Comparison of ENCODE assay signal across 8 worm cellular contexts in the genomic region with DNA sequence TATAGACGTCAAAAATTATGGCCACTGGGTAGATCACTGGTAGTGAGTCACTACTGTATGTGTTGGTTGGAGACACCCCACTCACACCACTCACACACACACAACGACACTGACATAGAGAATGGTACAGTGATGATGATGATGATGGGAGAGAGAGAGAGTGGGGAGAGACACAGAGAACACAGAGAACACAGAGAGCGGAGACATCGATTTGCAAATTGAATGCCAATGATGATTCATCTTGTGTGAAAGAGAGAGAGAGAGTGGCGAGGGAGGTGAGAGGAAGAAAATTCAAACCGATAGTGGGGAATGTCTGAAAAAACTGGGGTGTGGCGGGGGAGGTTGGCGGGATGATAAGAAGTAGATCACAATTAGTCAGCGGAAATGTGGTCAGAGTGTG.
TF ChIP-seq lines count a peak whose summit lies in the region.

No protein-coding gene starts in this region.

TF ChIP-seq in whole organism, L1 larva, 84 proteins besides CTCF, POLR2A, EP300 and RAD21 (continues in another document):
- TF ChIP-seq swsn-7 (tag; optimal IDR thresholded peaks at IDR 0.05; lab: Kevin White, UChicago) (peak; percentile 41), fos-1 (tag; optimal IDR thresholded peaks at IDR 0.05; lab: Kevin White, UChicago) (peak; percentile 97), tbx-2 (tag; optimal IDR thresholded peaks at IDR 0.05; lab: Kevin White, UChicago) (peak; percentile 7), nhr-47 (tag; optimal IDR thresholded peaks at IDR 0.05; lab: Kevin White, UChicago) (peak; percentile 29), snu-23 (GFP tag; optimal IDR thresholded peaks at IDR 0.05; lab: Kevin White, UChicago) (peak; percentile 70), dpl-1 (GFP tag; optimal IDR thresholded peaks at IDR 0.05; lab: Kevin White, UChicago) (peak in 2 of 3 experiments; percentile 16 to 33), dsc-1 (tag; optimal IDR thresholded peaks at IDR 0.05; lab: Kevin White, UChicago) (no peak), rnt-1 (tag; optimal IDR thresholded peaks at IDR 0.05; lab: Kevin White, UChicago) (peak; percentile 48), snpc-4 (tag; optimal IDR thresholded peaks at IDR 0.05; lab: Kevin White, UChicago) (no peak), jun-1 (tag; optimal IDR thresholded peaks at IDR 0.05; lab: Kevin White, UChicago) (peak; percentile 86)

TF ChIP-seq in whole organism, L2 larva, 48 proteins besides CTCF, POLR2A, EP300 and RAD21 (continues in another document):
- peak; percentile 64 for TF ChIP-seq sma-9 (GFP tag; optimal IDR thresholded peaks at IDR 0.05; lab: Kevin White, UChicago)
- TF ChIP-seq sma-9 (tag; optimal IDR thresholded peaks at IDR 0.05; lab: Kevin White, UChicago), result no peak
- TF ChIP-seq ceh-16 (tag; optimal IDR thresholded peaks at IDR 0.05; lab: Kevin White, UChicago), result no peak
- TF ChIP-seq nhr-6 (tag; optimal IDR thresholded peaks at IDR 0.05; lab: Kevin White, UChicago), result peak; percentile 40
- no peak for TF ChIP-seq alr-1 (tag; optimal IDR thresholded peaks at IDR 0.05; lab: Kevin White, UChicago)
- TF ChIP-seq lin-11 (tag; optimal IDR thresholded peaks at IDR 0.05; lab: Kevin White, UChicago), result no peak
- TF ChIP-seq zag-1 (tag; optimal IDR thresholded peaks at IDR 0.05; lab: Kevin White, UChicago), result no peak
- no peak for TF ChIP-seq elt-3 (tag; optimal IDR thresholded peaks at IDR 0.05; lab: Kevin White, UChicago)
- TF ChIP-seq skn-1 (tag; optimal IDR thresholded peaks at IDR 0.05; lab: Kevin White, UChicago), result no peak
- TF ChIP-seq mab-5 (tag; optimal IDR thresholded peaks at IDR 0.05; lab: Kevin White, UChicago), result no peak
- no peak for TF ChIP-seq Y55F3AM.14 (GFP tag; optimal IDR thresholded peaks at IDR 0.05; lab: Kevin White, UChicago)

TF ChIP-seq in whole organism, L3 larva, 47 proteins besides CTCF, POLR2A, EP300 and RAD21 (continues in another document):
- peak; percentile 94 for TF ChIP-seq jun-1 (tag; optimal IDR thresholded peaks at IDR 0.05; lab: Kevin White, UChicago)
- peak; percentile 51 for TF ChIP-seq lin-39 (tag; optimal IDR thresholded peaks at IDR 0.05; lab: Kevin White, UChicago)
- TF ChIP-seq ztf-4 (tag; optimal IDR thresholded peaks at IDR 0.05; lab: Kevin White, UChicago), result no peak
- TF ChIP-seq egl-5 (tag; optimal IDR thresholded peaks at IDR 0.05; lab: Kevin White, UChicago), result peak; percentile 57
- peak; percentile 55 for TF ChIP-seq hmg-11 (tag; optimal IDR thresholded peaks at IDR 0.05; lab: Kevin White, UChicago)
- TF ChIP-seq nhr-28 (tag; optimal IDR thresholded peaks at IDR 0.05; lab: Kevin White, UChicago), result no peak
- peak; percentile 63 for TF ChIP-seq pha-4 (tag; optimal IDR thresholded peaks at IDR 0.05; lab: Kevin White, UChicago)
- no peak for TF ChIP-seq nhr-12 (tag; optimal IDR thresholded peaks at IDR 0.05; lab: Kevin White, UChicago)
- peak; percentile 66 for TF ChIP-seq nhr-23 (tag; optimal IDR thresholded peaks at IDR 0.05; lab: Kevin White, UChicago)
- TF ChIP-seq ceh-28 (tag; optimal IDR thresholded peaks at IDR 0.05; lab: Kevin White, UChicago), result peak; percentile 75
- peak; percentile 83 for TF ChIP-seq fos-1 (tag; optimal IDR thresholded peaks at IDR 0.05; lab: Kevin White, UChicago)

TF ChIP-seq in whole organism, L4 larva, 104 proteins besides CTCF, POLR2A, EP300 and RAD21 (continues in another document):
- TF ChIP-seq ama-1 (optimal IDR thresholded peaks at IDR 0.05; lab: Kevin White, UChicago) (peak; percentile 57), lsy-2 (tag; optimal IDR thresholded peaks at IDR 0.05; lab: Kevin White, UChicago) (peak in 1 of 2 experiments; percentile 73), lin-1 (GFP tag; IDR thresholded peaks at IDR 0.05; lab: Robert Waterston, UW) (peak; percentile 62; the same call in 1 of the 2 replicates), gei-8 (GFP tag; optimal IDR thresholded peaks at IDR 0.05; lab: Kevin White, UChicago) (no peak), nhr-28 (tag; optimal IDR thresholded peaks at IDR 0.05; lab: Kevin White, UChicago) (peak; percentile 77), F10B5.3 (tag; optimal IDR thresholded peaks at IDR 0.05; lab: Kevin White, UChicago) (peak; percentile 41), lin-15B (tag; optimal IDR thresholded peaks at IDR 0.05; lab: Kevin White, UChicago) (no peak), ceh-82 (tag; optimal IDR thresholded peaks at IDR 0.05; lab: Kevin White, UChicago) (no peak), aha-1 (tag; lab: Kevin White, UChicago) (peak; percentile 86), ztf-11 (tag; optimal IDR thresholded peaks at IDR 0.05; lab: Kevin White, UChicago) (no peak), lin-13 (GFP tag; optimal IDR thresholded peaks at IDR 0.05; lab: Kevin White, UChicago) (peak; percentile 79), hlh-11 (tag; optimal IDR thresholded peaks at IDR 0.05; lab: Kevin White, UChicago) (peak; percentile 78)

TF ChIP-seq in whole organism, late embryonic, 69 proteins besides CTCF, POLR2A, EP300 and RAD21 (continues in another document):
- TF ChIP-seq ceh-18 (tag; optimal IDR thresholded peaks at IDR 0.05; lab: Kevin White, UChicago) (peak; percentile 3), unc-42 (tag; optimal IDR thresholded peaks at IDR 0.05; lab: Kevin White, UChicago) (no peak), nfya-1 (tag; optimal IDR thresholded peaks at IDR 0.05; lab: Kevin White, UChicago) (peak; percentile 62), ceh-31 (tag; optimal IDR thresholded peaks at IDR 0.05; lab: Kevin White, UChicago) (peak; percentile 17), sox-2 (GFP tag; IDR thresholded peaks at IDR 0.05; lab: Robert Waterston, UW) (0 out of 2 replicates have a peak, but pooled peaks have one; percentile 3), ceh-19 (GFP tag; optimal IDR thresholded peaks at IDR 0.05; lab: Kevin White, UChicago) (no peak), unc-55 (GFP tag; optimal IDR thresholded peaks at IDR 0.05; lab: Kevin White, UChicago) (peak; percentile 38), tbx-2 (tag; optimal IDR thresholded peaks at IDR 0.05; lab: Kevin White, UChicago) (peak; percentile 38), ztf-16 (tag; optimal IDR thresholded peaks at IDR 0.05; lab: Kevin White, UChicago) (peak; percentile 4), unc-86 (tag; optimal IDR thresholded peaks at IDR 0.05; lab: Kevin White, UChicago) (no peak), hlh-13 (GFP tag; optimal IDR thresholded peaks at IDR 0.05; lab: Kevin White, UChicago) (no peak), madf-2 (tag; optimal IDR thresholded peaks at IDR 0.05; lab: Kevin White, UChicago) (peak; percentile 2)

TF ChIP-seq in whole organism, midembryonic, 9 proteins besides CTCF, POLR2A, EP300 and RAD21:
- TF ChIP-seq tab-1 (GFP tag; IDR thresholded peaks at IDR 0.05; lab: Robert Waterston, UW) (0 out of 2 replicates have a peak, but pooled peaks have one; percentile 23), ztf-23 (GFP tag; IDR thresholded peaks at IDR 0.05; lab: Robert Waterston, UW) (no peak), T22C8.4 (GFP tag; IDR thresholded peaks at IDR 0.05; lab: Robert Waterston, UW) (0 out of 2 replicates have a peak, but pooled peaks have one; percentile 17)
TF ChIP-seq in whole organism, midembryonic: peak in this region for 2.

TF ChIP-seq in whole organism, mixed stage, embryonic, 35 proteins besides CTCF, POLR2A, EP300 and RAD21 (continues in another document):
- TF ChIP-seq ceh-83 (GFP tag; optimal IDR thresholded peaks at IDR 0.05; lab: Kevin White, UChicago) (no peak), flh-1 (GFP tag; optimal IDR thresholded peaks at IDR 0.05; lab: Kevin White, UChicago) (no peak), hlh-1 (tag; optimal IDR thresholded peaks at IDR 0.05; lab: Kevin White, UChicago) (no peak), elt-1 (tag; optimal IDR thresholded peaks at IDR 0.05; lab: Kevin White, UChicago; ENCODE audit: borderline replicate concordance, insufficient read depth) (no peak), pha-4 (tag; optimal IDR thresholded peaks at IDR 0.05; lab: Kevin White, UChicago) (no peak), bed-3 (GFP tag; optimal IDR thresholded peaks at IDR 0.05; lab: Kevin White, UChicago) (no peak), mls-2 (tag; optimal IDR thresholded peaks at IDR 0.05; lab: Kevin White, UChicago) (no peak), nhr-28 (tag; optimal IDR thresholded peaks at IDR 0.05; lab: Kevin White, UChicago) (no peak), tbx-8 (GFP tag; optimal IDR thresholded peaks at IDR 0.05; lab: Kevin White, UChicago) (no peak), nhr-76 (tag; optimal IDR thresholded peaks at IDR 0.05; lab: Kevin White, UChicago) (no peak), mab-5 (tag; optimal IDR thresholded peaks at IDR 0.05; lab: Kevin White, UChicago) (no peak), snpc-4 (tag; optimal IDR thresholded peaks at IDR 0.05; lab: Kevin White, UChicago) (no peak), unc-39 (tag; optimal IDR thresholded peaks at IDR 0.05; lab: Kevin White, UChicago) (no peak), ces-1 (GFP tag; optimal IDR thresholded peaks at IDR 0.05; lab: Kevin White, UChicago) (peak; percentile 32), cnd-1 (tag; optimal IDR thresholded peaks at IDR 0.05; lab: Kevin White, UChicago) (peak; percentile 41), unc-120 (tag; optimal IDR thresholded peaks at IDR 0.05; lab: Kevin White, UChicago; ENCODE audit: poor library complexity, severe bottlenecking) (no peak), zip-8 (tag; optimal IDR thresholded peaks at IDR 0.05; lab: Kevin White, UChicago) (no peak)

TF ChIP-seq in whole organism, young adult, 124 proteins besides CTCF, POLR2A, EP300 and RAD21 (continues in another document):
- TF ChIP-seq unc-62 (GFP tag; optimal IDR thresholded peaks at IDR 0.05; lab: Kevin White, UChicago) (peak; percentile 37), ZK185.1 (tag; optimal IDR thresholded peaks at IDR 0.05; lab: Kevin White, UChicago; ENCODE audit: poor library complexity, severe bottlenecking) (peak; percentile 39), lin-35 (GFP tag; optimal IDR thresholded peaks at IDR 0.05; lab: Kevin White, UChicago) (peak in 1 of 3 experiments; percentile 49), atf-7 (tag; optimal IDR thresholded peaks at IDR 0.05; lab: Kevin White, UChicago) (no peak), B0336.3 (GFP tag; IDR thresholded peaks at IDR 0.05; lab: Robert Waterston, UW) (peak; percentile 27; the same call in 1 of the 2 replicates), akir-1 (GFP tag; optimal IDR thresholded peaks at IDR 0.05; lab: Kevin White, UChicago) (no peak), lin-54 (GFP tag; optimal IDR thresholded peaks at IDR 0.05; lab: Kevin White, UChicago) (no peak), ets-4 (GFP tag; optimal IDR thresholded peaks at IDR 0.05; lab: Kevin White, UChicago) (no peak), snpc-1.1 (tag; optimal IDR thresholded peaks at IDR 0.05; lab: Kevin White, UChicago; ENCODE audit: insufficient read depth) (no peak), C06A6.2 (GFP tag; conservative IDR thresholded peaks at IDR 0.05; lab: Robert Waterston, UW) (no peak), ztf-25 (GFP tag; IDR thresholded peaks at IDR 0.05; lab: Robert Waterston, UW) (no peak), lin-40 (tag; optimal IDR thresholded peaks at IDR 0.05; lab: Kevin White, UChicago) (peak; percentile 45), madf-3 (GFP tag; IDR thresholded peaks at IDR 0.05; lab: Robert Waterston, UW) (no peak), ztf-28 (GFP tag; IDR thresholded peaks at IDR 0.05; lab: Robert Waterston, UW) (no peak), rec-8 (tag; optimal IDR thresholded peaks at IDR 0.05; lab: Kevin White, UChicago) (no peak), lsl-1 (GFP tag; optimal IDR thresholded peaks at IDR 0.05; lab: Kevin White, UChicago) (no peak), nhr-80 (tag; optimal IDR thresholded peaks at IDR 0.05; lab: Kevin White, UChicago) (peak; percentile 72), tbx-9 (tag; optimal IDR thresholded peaks at IDR 0.05; lab: Kevin White, UChicago; ENCODE audit: borderline replicate concordance) (no peak)
